Worm (Caenorhabditis elegans): ENCODE data around the gene srg-24.

ce11 chrII:3096060-3096459 lies 4.4 kb downstream of the srg-24 start, which contains the start of gene srg-23:
- no peak for TF ChIP-seq nhr-12 (tag; optimal IDR thresholded peaks at IDR 0.05)
- no peak for TF ChIP-seq ztf-4 (tag; optimal IDR thresholded peaks at IDR 0.05)
- TF ChIP-seq elt-2 (tag; optimal IDR thresholded peaks at IDR 0.05) = no peak
- no peak for TF ChIP-seq snpc-4 (tag; optimal IDR thresholded peaks at IDR 0.05)
- no peak for TF ChIP-seq nhr-76 (tag; optimal IDR thresholded peaks at IDR 0.05)
- no peak for TF ChIP-seq unc-62 (GFP tag; optimal IDR thresholded peaks at IDR 0.05)
- TF ChIP-seq unc-39 (tag; optimal IDR thresholded peaks at IDR 0.05) = no peak
- no peak for TF ChIP-seq pha-4 (tag; optimal IDR thresholded peaks at IDR 0.05)
- TF ChIP-seq jun-1 (tag; optimal IDR thresholded peaks at IDR 0.05) = no peak
- TF ChIP-seq hmg-11 (tag; optimal IDR thresholded peaks at IDR 0.05) = no peak
- no peak for TF ChIP-seq sea-2 (GFP tag; optimal IDR thresholded peaks at IDR 0.05)
- no peak for TF ChIP-seq nhr-237 (tag; optimal IDR thresholded peaks at IDR 0.05)
- no peak for TF ChIP-seq egl-27 (tag; optimal IDR thresholded peaks at IDR 0.05)
